Worm (Caenorhabditis elegans) whole organism, L4/young adult: ENCODE measurements around the gene T21D12.11.

Source experiments
- W03F9.2 ChIP-seq: fragments of 150-350 bp; optimal IDR thresholded peaks from 2 replicates; lab custom pipeline; 2014; ENCODE audit warnings: missing biosample characterization, missing genetic modification characterization
- dao-5 ChIP-seq: sonication (generic microtip); optimal IDR thresholded peaks from 2 replicates; lab custom pipeline; 2016; ENCODE audit warnings: missing genotype, missing genetic modification characterization, moderate library complexity, missing compliant biosample characterization
- him-1 ChIP-seq: sonication (generic microtip); optimal IDR thresholded peaks from 2 replicates; lab custom pipeline; 2016; ENCODE audit warnings: missing genotype, missing genetic modification reagents, missing genetic modification characterization, missing compliant biosample characterization

Gene T21D12.11

ce11 chrIV:264182-264709 is 5.0 kb upstream of the T21D12.11 start, which contains the start of gene pat-6:
Gene pat-6 (minus strand): TSS chrIV:264232.
- no peak for TF ChIP-seq him-1
- no peak for TF ChIP-seq W03F9.2 (tag; lab: Kevin White, UChicago)
- no peak for TF ChIP-seq dao-5

ce11 chrIV:266148-266547 is 3.1 kb upstream of the T21D12.11 start, which contains the start of gene T21D12.12:
Gene T21D12.12 (plus strand): TSS chrIV:266448.
- TF ChIP-seq him-1 (no peak), dao-5 (no peak)

- TF ChIP-seq him-1 (no peak), W03F9.2 (tag; lab: Kevin White, UChicago) (no peak), dao-5 (no peak)
Measured at ce11 chrIV:273299-273698, 4.1 kb downstream of the T21D12.11 start, which contains the start of gene srh-282. Gene srh-282 (minus strand): TSS chrIV:273399.

- TF ChIP-seq W03F9.2 (tag; lab: Kevin White, UChicago) (no peak), him-1 (no peak)
Measured at ce11 chrIV:274185-274584, 5.0 kb downstream of the T21D12.11 start, which contains the start of gene sma-10. Gene sma-10 (plus strand): TSS chrIV:274420.

- no peak for TF ChIP-seq W03F9.2 (tag; lab: Kevin White, UChicago)
- no peak for TF ChIP-seq him-1
- no peak for TF ChIP-seq dao-5
Measured at ce11 chrIV:275146-275545, 5.9 kb downstream of the T21D12.11 start.

- TF ChIP-seq him-1 (no peak), W03F9.2 (tag; lab: Kevin White, UChicago) (no peak), dao-5 (no peak)
Measured at ce11 chrIV:278284-278683, 9.1 kb downstream of the T21D12.11 start.

- no peak for TF ChIP-seq dao-5
- no peak for TF ChIP-seq him-1
- no peak for TF ChIP-seq W03F9.2 (tag; lab: Kevin White, UChicago)
Measured at ce11 chrIV:282008-282407, 12.8 kb downstream of the T21D12.11 start.

- TF ChIP-seq W03F9.2 (tag; lab: Kevin White, UChicago) (no peak), dao-5 (no peak)
Measured at ce11 chrIV:283347-283746, 14.1 kb downstream of the T21D12.11 start, which contains the start of gene best-19. Gene best-19 (plus strand): TSS chrIV:283647.

- TF ChIP-seq dao-5 (no peak), W03F9.2 (tag; lab: Kevin White, UChicago) (no peak), him-1 (no peak)
Measured at ce11 chrIV:288027-288426, 18.8 kb downstream of the T21D12.11 start, which contains the start of gene T21D12.14. Gene T21D12.14 (minus strand): TSS chrIV:288127.

- TF ChIP-seq W03F9.2 (tag; lab: Kevin White, UChicago) (no peak), him-1 (no peak), dao-5 (no peak)
Measured at ce11 chrIV:290387-290786, 21.2 kb downstream of the T21D12.11 start.

ce11 chrIV:291356-291755 is 22.1 kb downstream of the T21D12.11 start, which contains the start of gene T21D12.7:
Gene T21D12.7 (minus strand): TSS chrIV:291456.
- TF ChIP-seq him-1, result no peak
- no peak for TF ChIP-seq W03F9.2 (tag; lab: Kevin White, UChicago)
- TF ChIP-seq dao-5, result no peak

ce11 chrIV:291851-292367 is 22.7 kb downstream of the T21D12.11 start:
- TF ChIP-seq dao-5 (no peak), him-1 (no peak), W03F9.2 (tag; lab: Kevin White, UChicago) (no peak)

ce11 chrIV:293163-293755 is 24.1 kb downstream of the T21D12.11 start:
- TF ChIP-seq him-1 (no peak), W03F9.2 (tag; lab: Kevin White, UChicago) (no peak), dao-5 (no peak)

ce11 chrIV:293995-294700 is 24.9 kb downstream of the T21D12.11 start:
- TF ChIP-seq him-1, result no peak

- TF ChIP-seq W03F9.2 (tag; lab: Kevin White, UChicago), result no peak
- TF ChIP-seq him-1, result no peak
- TF ChIP-seq dao-5, result no peak
Measured at ce11 chrIV:294737-295136, 25.5 kb downstream of the T21D12.11 start.
